Worm (Caenorhabditis elegans) whole organism, L3 larva: ENCODE measurements around the gene mam-5.

Source experiments
- R02D3.7 ChIP-seq: fragments of 150-350 bp; optimal IDR thresholded peaks from 2 replicates; lab custom pipeline; 2014; ENCODE audit warnings: missing biosample characterization, missing genetic modification characterization
- ZK546.5 ChIP-seq: sonication (generic microtip); optimal IDR thresholded peaks from 2 replicates; lab custom pipeline; 2017; ENCODE audit warnings: missing biosample characterization, missing genetic modification characterization
- aly-2 ChIP-seq: fragments of 150-350 bp; optimal IDR thresholded peaks from 2 replicates; lab custom pipeline; 2014; ENCODE audit warnings: missing biosample characterization, missing genetic modification characterization
- ama-1 ChIP-seq: fragments of 150-350 bp; optimal IDR thresholded peaks from 2 replicates; lab custom pipeline; 2018
- ceh-82 ChIP-seq: fragments of 150-350 bp; optimal IDR thresholded peaks from 2 replicates; lab custom pipeline; 2014; ENCODE audit warnings: missing biosample characterization, missing genetic modification characterization
- ceh-9 ChIP-seq: sonication (generic microtip); optimal IDR thresholded peaks from 2 replicates; lab custom pipeline; 2018; ENCODE audit warnings: missing biosample characterization, missing genetic modification characterization
- egl-27 ChIP-seq: sonication (generic microtip); optimal IDR thresholded peaks from 4 replicates; lab custom pipeline; 2017; ENCODE audit warnings: missing biosample characterization, missing genetic modification reagents, missing genetic modification characterization
- egl-5 ChIP-seq: fragments of 150-350 bp; optimal IDR thresholded peaks from 2 replicates; lab custom pipeline; 2017; ENCODE audit warnings: missing biosample characterization, missing genetic modification reagents, missing genetic modification characterization, inconsistent platforms
- elt-2 ChIP-seq: sonication (generic microtip); optimal IDR thresholded peaks from 2 replicates; lab custom pipeline; 2016; ENCODE audit warnings: missing genetic modification reagents, mild to moderate bottlenecking, missing genetic modification characterization, missing compliant biosample characterization
- elt-3 ChIP-seq, 3 experiments: fragments of 150-350 bp in 1 of 3; sonication (generic microtip) in 2 of 3; optimal IDR thresholded peaks; 2 replicates in 2 of 3; 4 replicates in 1 of 3; lab custom pipeline; 2014 to 2017; ENCODE audit warnings: missing biosample characterization in 3 of 3, missing genetic modification characterization in 3 of 3
- eor-1 ChIP-seq, 2 experiments: fragments of 150-350 bp; optimal IDR thresholded peaks; 2 replicates each; lab custom pipeline; 2014 to 2018; ENCODE audit warnings: missing biosample characterization in 2 of 2, missing genetic modification characterization in 2 of 2
- fkh-10 ChIP-seq: sonication (generic microtip); optimal IDR thresholded peaks from 2 replicates; lab custom pipeline; 2017; ENCODE audit warnings: missing biosample characterization, missing genetic modification reagents, missing genetic modification characterization
- fkh-2 ChIP-seq: fragments of 150-350 bp; optimal IDR thresholded peaks from 2 replicates; lab custom pipeline; 2014; ENCODE audit warnings: missing biosample characterization, missing genetic modification reagents, missing genetic modification characterization
- fos-1 ChIP-seq: fragments of 150-350 bp; optimal IDR thresholded peaks from 2 replicates; lab custom pipeline; 2014; ENCODE audit warnings: missing biosample characterization, missing genetic modification characterization
- hmg-11 ChIP-seq: sonication (generic microtip); optimal IDR thresholded peaks from 2 replicates; lab custom pipeline; 2016; ENCODE audit warnings: missing genetic modification characterization, missing compliant biosample characterization
- jun-1 ChIP-seq: fragments of 150-350 bp; optimal IDR thresholded peaks from 2 replicates; lab custom pipeline; 2014; ENCODE audit warnings: missing biosample characterization, missing genetic modification reagents, missing genetic modification characterization
- lin-15B ChIP-seq: fragments of 150-350 bp; optimal IDR thresholded peaks from 2 replicates; lab custom pipeline; 2014; ENCODE audit warnings: missing biosample characterization, missing genetic modification characterization
- lin-39 ChIP-seq: fragments of 150-350 bp; optimal IDR thresholded peaks from 2 replicates; lab custom pipeline; 2018; ENCODE audit warnings: missing biosample characterization, missing genetic modification reagents, missing genetic modification characterization
- mdl-1 ChIP-seq: fragments of 150-350 bp; optimal IDR thresholded peaks from 2 replicates; lab custom pipeline; 2014; ENCODE audit warnings: missing biosample characterization, missing genetic modification characterization
- mml-1 ChIP-seq: fragments of 150-350 bp; sonication (generic microtip); optimal IDR thresholded peaks from 3 replicates; lab custom pipeline; 2014; ENCODE audit warnings: missing biosample characterization, missing genetic modification characterization
- nfya-1 ChIP-seq: sonication (generic microtip); optimal IDR thresholded peaks from 2 replicates; lab custom pipeline; 2017; ENCODE audit warnings: missing genetic modification characterization, mild to moderate bottlenecking, missing compliant biosample characterization, antibody characterized with exemption, moderate library complexity; ENCODE audit not compliant: insufficient read depth
- nhr-11 ChIP-seq: fragments of 150-350 bp; optimal IDR thresholded peaks from 2 replicates; lab custom pipeline; 2014; ENCODE audit warnings: missing biosample characterization, missing genetic modification characterization
- nhr-12 ChIP-seq: fragments of 150-350 bp; optimal IDR thresholded peaks from 2 replicates; lab custom pipeline; 2014; ENCODE audit warnings: missing biosample characterization, missing genetic modification characterization
- nhr-23 ChIP-seq: fragments of 150-350 bp; optimal IDR thresholded peaks from 2 replicates; lab custom pipeline; 2014; ENCODE audit warnings: missing biosample characterization, missing genetic modification reagents, missing genetic modification characterization
- nhr-237 ChIP-seq: fragments of 150-350 bp; optimal IDR thresholded peaks from 2 replicates; lab custom pipeline; 2014; ENCODE audit warnings: missing biosample characterization, missing genetic modification characterization
- nhr-25 ChIP-seq: sonication (generic microtip); optimal IDR thresholded peaks from 2 replicates; lab custom pipeline; 2017; ENCODE audit warnings: missing biosample characterization, missing genetic modification characterization
- nhr-28 ChIP-seq: fragments of 150-350 bp; optimal IDR thresholded peaks from 2 replicates; lab custom pipeline; 2014; ENCODE audit warnings: missing biosample characterization, missing genetic modification characterization
- nhr-43 ChIP-seq: sonication (generic microtip); optimal IDR thresholded peaks from 2 replicates; lab custom pipeline; 2016; ENCODE audit warnings: mild to moderate bottlenecking, missing genetic modification characterization, missing compliant biosample characterization; ENCODE audit not compliant: poor library complexity, severe bottlenecking
- nhr-67 ChIP-seq: fragments of 150-350 bp; optimal IDR thresholded peaks from 2 replicates; lab custom pipeline; 2014; ENCODE audit warnings: missing biosample characterization, missing genetic modification characterization
- nhr-76 ChIP-seq: fragments of 150-350 bp; sonication (generic microtip); optimal IDR thresholded peaks from 5 replicates; lab custom pipeline; 2014; ENCODE audit warnings: missing biosample characterization, missing genetic modification characterization
- pha-4 ChIP-seq: fragments of 150-350 bp; optimal IDR thresholded peaks from 2 replicates; lab custom pipeline; 2014; ENCODE audit warnings: missing biosample characterization, missing genetic modification reagents, missing genetic modification characterization
- pqm-1 ChIP-seq: fragments of 150-350 bp; optimal IDR thresholded peaks from 2 replicates; lab custom pipeline; 2017; ENCODE audit warnings: missing biosample characterization, missing genetic modification characterization, inconsistent platforms
- sea-2 ChIP-seq: fragments of 150-350 bp; sonication (generic microtip); optimal IDR thresholded peaks from 4 replicates; lab custom pipeline; 2014; ENCODE audit warnings: missing biosample characterization, missing genetic modification reagents, missing genetic modification characterization
- snpc-4 ChIP-seq: fragments of 150-350 bp; optimal IDR thresholded peaks from 2 replicates; lab custom pipeline; 2014; ENCODE audit warnings: missing biosample characterization, missing genetic modification characterization
- tbx-2 ChIP-seq: sonication (generic microtip); optimal IDR thresholded peaks from 2 replicates; lab custom pipeline; 2016; ENCODE audit warnings: mild to moderate bottlenecking, missing genetic modification characterization, missing compliant biosample characterization
- zag-1 ChIP-seq: fragments of 150-350 bp; optimal IDR thresholded peaks from 2 replicates; lab custom pipeline; 2014; ENCODE audit warnings: missing biosample characterization, missing genetic modification characterization
- ztf-11 ChIP-seq: fragments of 150-350 bp; optimal IDR thresholded peaks from 2 replicates; lab custom pipeline; 2014; ENCODE audit warnings: missing biosample characterization, missing genetic modification characterization
- ztf-4 ChIP-seq: fragments of 150-350 bp; optimal IDR thresholded peaks from 2 replicates; lab custom pipeline; 2014; ENCODE audit warnings: missing biosample characterization, missing genetic modification characterization

Gene mam-5

DNA sequence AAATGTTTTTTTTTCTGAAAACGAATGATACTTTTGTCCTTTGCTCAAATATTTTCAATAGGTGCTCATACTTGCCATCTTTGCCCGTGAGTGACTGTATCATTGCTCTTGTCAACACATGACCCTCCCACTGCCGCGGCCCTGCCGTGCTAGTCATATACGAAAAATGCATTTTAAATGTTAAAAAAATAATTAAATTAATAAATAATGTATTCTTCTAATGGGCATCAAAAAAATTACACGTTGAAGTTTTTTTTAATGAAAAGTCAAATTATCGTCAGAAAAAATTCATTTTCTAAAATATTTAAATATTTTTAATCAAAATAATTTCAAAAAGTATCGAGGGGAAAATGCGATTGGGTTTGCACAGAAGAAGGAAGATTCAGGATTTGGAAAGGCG lies 30.0 kb upstream of the mam-5 start, which contains the start of gene C50H2.7:
Gene C50H2.7 (plus strand): TSS at position 301 of the 400 bp plus-strand sequence.
- TF ChIP-seq snpc-4 (tag; lab: Kevin White, UChicago): no peak
- TF ChIP-seq hmg-11 (tag; lab: Kevin White, UChicago): no peak
- TF ChIP-seq nhr-43 (tag; lab: Kevin White, UChicago): no peak
- TF ChIP-seq fkh-2 (tag; lab: Kevin White, UChicago): no peak
- TF ChIP-seq sea-2 (GFP tag; lab: Kevin White, UChicago): no peak
- no peak for TF ChIP-seq egl-5
- no peak for TF ChIP-seq lin-15B (tag; lab: Kevin White, UChicago)
- TF ChIP-seq nhr-23 (tag; lab: Kevin White, UChicago): no peak
- no peak for TF ChIP-seq nhr-67 (tag; lab: Kevin White, UChicago)
- no peak for TF ChIP-seq aly-2 (tag; lab: Kevin White, UChicago)
- no peak for TF ChIP-seq nhr-12
- no peak for TF ChIP-seq lin-39
- TF ChIP-seq nhr-237 (tag; lab: Kevin White, UChicago): no peak
- no peak for TF ChIP-seq fkh-10 (GFP tag; lab: Kevin White, UChicago)
- TF ChIP-seq nhr-76 (tag; lab: Kevin White, UChicago): no peak
- TF ChIP-seq pha-4 (tag; lab: Kevin White, UChicago): no peak
- no peak for TF ChIP-seq elt-3 (tag; optimal IDR thresholded peaks at IDR 0.05; lab: Kevin White, UChicago)

DNA sequence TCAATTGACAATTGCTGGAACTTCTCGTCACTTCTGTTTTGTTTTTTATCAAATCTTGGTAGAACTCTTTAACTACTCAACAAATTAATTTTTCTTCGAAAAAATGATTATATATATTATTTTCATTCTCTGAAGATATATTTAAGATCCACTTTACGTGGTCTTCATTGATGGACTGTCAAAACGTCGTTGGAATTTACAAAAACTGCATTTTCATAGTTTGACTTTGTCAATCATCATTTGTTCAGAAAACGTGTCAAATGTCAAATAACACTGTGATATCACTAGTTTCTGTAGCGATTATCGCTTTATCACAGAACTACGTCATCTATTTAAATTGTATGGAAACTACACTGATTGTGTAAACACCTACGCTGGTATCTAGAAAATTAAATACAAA lies 28.1 kb upstream of the mam-5 start:
- peak; percentile 41 for TF ChIP-seq elt-2 (tag; lab: Kevin White, UChicago)
- peak; percentile 25 for TF ChIP-seq pqm-1 (tag; lab: Kevin White, UChicago)
- TF ChIP-seq eor-1 (tag; optimal IDR thresholded peaks at IDR 0.05; lab: Kevin White, UChicago): no peak
- no peak for TF ChIP-seq fkh-2 (tag; lab: Kevin White, UChicago)
- no peak for TF ChIP-seq jun-1

DNA sequence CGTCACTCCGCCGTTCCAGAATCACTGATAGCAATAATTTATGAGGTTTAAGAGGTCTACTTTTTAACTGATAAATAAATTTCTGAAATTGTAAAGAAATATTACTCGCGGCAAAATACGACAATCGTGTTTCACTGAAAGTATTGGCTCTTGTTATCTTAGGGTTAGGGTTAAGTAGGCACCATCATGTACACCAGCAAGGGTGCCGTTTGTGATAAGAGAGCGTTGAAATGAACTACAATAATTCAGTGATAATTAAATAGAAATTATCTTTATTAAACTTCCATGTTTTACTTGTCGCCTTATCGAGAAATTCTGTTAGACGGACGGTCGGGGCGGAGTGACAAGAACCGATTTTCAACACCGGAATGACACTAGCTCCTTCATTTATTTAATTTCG lies 26.9 kb upstream of the mam-5 start:
- TF ChIP-seq elt-2 (tag; lab: Kevin White, UChicago): peak; percentile 97
- TF ChIP-seq ceh-82 (tag; lab: Kevin White, UChicago): no peak
- TF ChIP-seq pqm-1 (tag; lab: Kevin White, UChicago): peak; percentile 76
- TF ChIP-seq ztf-4 (tag; lab: Kevin White, UChicago): no peak
- peak; percentile 4 for TF ChIP-seq pha-4 (tag; lab: Kevin White, UChicago)
- peak; percentile 64 for TF ChIP-seq jun-1
- no peak for TF ChIP-seq zag-1 (tag; lab: Kevin White, UChicago)

DNA sequence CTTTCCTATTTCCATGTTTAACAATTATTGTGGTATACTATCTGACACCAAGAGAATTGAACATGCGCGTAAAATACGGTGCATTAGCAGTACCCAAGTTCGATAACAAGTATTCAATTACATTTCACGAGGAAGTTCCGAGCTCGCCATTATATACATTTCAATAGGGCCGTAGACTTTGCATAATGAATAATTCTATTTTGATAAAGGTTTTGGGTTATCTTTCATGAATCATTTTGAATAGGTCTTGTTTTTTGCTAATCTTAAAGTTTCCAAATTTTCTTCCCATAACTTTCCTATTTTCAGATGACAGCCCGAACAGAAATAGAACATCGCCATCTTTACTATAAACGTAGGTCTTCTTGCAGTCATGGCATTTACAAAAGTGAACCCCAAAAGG lies 26.3 kb upstream of the mam-5 start, which contains the start of gene C50H2.13:
Gene C50H2.13 (plus strand): TSS at position 301 of the 400 bp plus-strand sequence.
- TF ChIP-seq ama-1 (lab: Kevin White, UChicago) (no peak), egl-27 (tag; lab: Kevin White, UChicago) (no peak), ztf-4 (tag; lab: Kevin White, UChicago) (no peak), jun-1 (no peak), eor-1 (tag; optimal IDR thresholded peaks at IDR 0.05; lab: Kevin White, UChicago) (no peak), ZK546.5 (tag; lab: Kevin White, UChicago) (no peak), aly-2 (tag; lab: Kevin White, UChicago) (no peak), nhr-67 (tag; lab: Kevin White, UChicago) (no peak), tbx-2 (tag; lab: Kevin White, UChicago) (no peak)

DNA sequence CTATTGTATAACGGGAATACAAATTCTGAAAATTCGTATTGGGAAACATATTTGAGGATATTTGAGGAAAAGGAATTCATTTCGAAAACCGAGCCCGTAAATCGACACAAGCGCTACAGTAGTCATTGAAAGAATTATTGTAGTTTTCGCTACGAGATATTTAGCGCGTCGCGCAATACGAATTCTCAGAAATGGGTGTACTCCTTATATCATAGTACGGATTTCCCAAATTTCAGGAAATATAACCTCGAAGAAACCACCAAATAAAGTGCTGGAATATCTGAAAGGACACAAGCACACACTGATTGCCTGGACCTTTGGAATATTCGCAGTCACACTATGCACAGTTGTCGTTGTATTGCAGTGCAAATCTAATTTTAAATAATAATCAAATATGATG lies 25.1 kb upstream of the mam-5 start:
- TF ChIP-seq ama-1 (lab: Kevin White, UChicago) (no peak), nhr-11 (tag; lab: Kevin White, UChicago) (no peak), aly-2 (tag; lab: Kevin White, UChicago) (no peak), hmg-11 (tag; lab: Kevin White, UChicago) (no peak), nhr-25 (tag; lab: Kevin White, UChicago) (no peak), ZK546.5 (tag; lab: Kevin White, UChicago) (no peak), R02D3.7 (tag; lab: Kevin White, UChicago) (no peak), nfya-1 (tag; lab: Kevin White, UChicago) (no peak), zag-1 (tag; lab: Kevin White, UChicago) (no peak), fos-1 (tag; lab: Kevin White, UChicago) (no peak), elt-3 (tag; optimal IDR thresholded peaks at IDR 0.05; lab: Kevin White, UChicago) (no peak), mml-1 (no peak), ztf-11 (tag; lab: Kevin White, UChicago) (no peak), mdl-1 (tag; lab: Kevin White, UChicago) (no peak), nhr-237 (tag; lab: Kevin White, UChicago) (no peak), nhr-28 (tag; lab: Kevin White, UChicago) (no peak), ceh-9 (no peak), ztf-4 (tag; lab: Kevin White, UChicago) (no peak), nhr-23 (tag; lab: Kevin White, UChicago) (no peak), lin-15B (tag; lab: Kevin White, UChicago) (no peak)
- TF ChIP-seq, all 47 proteins: peak for 0
